Worm (Caenorhabditis elegans) whole organism, young adult: ENCODE results near the gene fbxb-15.
"Not testable (repeated sequence)": the region's sequence is repeated elsewhere in the genome, so short reads cannot be mapped to it uniquely, and the experiment has no call there.

ENCODE experiments used
- B0035.1 ChIP-seq: sonication (generic microtip); optimal IDR thresholded peaks from 2 replicates; lab custom pipeline; 2016; ENCODE audit warnings: missing genetic modification characterization, mild to moderate bottlenecking, missing compliant biosample characterization, missing genotype, missing genetic modification reagents
- C06A6.2 ChIP-seq: fragments of 200-800 bp; sonication (Bioruptor generic); conservative IDR thresholded peaks from 2 replicates; pipeline ENCODE4 v1.3.6; 2022; ENCODE audit warnings: missing genetic modification characterization, missing compliant biosample characterization
- F37B4.10 ChIP-seq: fragments of 200-800 bp; sonication (Bioruptor generic); IDR thresholded peaks from 2 replicates; pipeline ENCODE4 v1.3.6; 2022; ENCODE audit warnings: missing genetic modification characterization, missing compliant biosample characterization
- F55B11.4 ChIP-seq: sonication (generic microtip); optimal IDR thresholded peaks from 2 replicates; lab custom pipeline; 2016; ENCODE audit warnings: missing compliant biosample characterization, missing genetic modification characterization, borderline replicate concordance; ENCODE audit not compliant: insufficient read depth
- F57A8.1 ChIP-seq: fragments of 200-800 bp; sonication (Bioruptor generic); optimal IDR thresholded peaks from 2 replicates; lab custom pipeline; 2018; ENCODE audit warnings: mild to moderate bottlenecking, missing genetic modification characterization, moderate library complexity, missing compliant biosample characterization
- K11D2.4 ChIP-seq: fragments of 200-800 bp; sonication (Bioruptor generic); IDR thresholded peaks from 2 replicates; pipeline ENCODE4 v1.3.6; 2022; ENCODE audit warnings: missing genetic modification reagents, missing genetic modification characterization, missing compliant biosample characterization
- T26A5.8 ChIP-seq: sonication (generic microtip); optimal IDR thresholded peaks from 2 replicates; lab custom pipeline; 2016; ENCODE audit warnings: missing genetic modification characterization, missing compliant biosample characterization
- Y53F4B.3 ChIP-seq: fragments of 200-800 bp; sonication (Bioruptor generic); IDR thresholded peaks from 2 replicates; pipeline ENCODE4 v1.3.6; 2022; ENCODE audit warnings: missing genetic modification reagents, missing genetic modification characterization, missing compliant biosample characterization
- aptf-2 ChIP-seq: fragments of 200-800 bp; sonication (Bioruptor generic); conservative IDR thresholded peaks from 2 replicates; pipeline ENCODE4 v1.3.6; 2022; ENCODE audit warnings: missing genetic modification reagents, missing genetic modification characterization, missing compliant biosample characterization
- attf-3 ChIP-seq: fragments of 200-800 bp; sonication (Bioruptor generic); conservative IDR thresholded peaks from 2 replicates; pipeline ENCODE4 v1.3.6; 2022; ENCODE audit warnings: missing genetic modification reagents, missing genetic modification characterization, missing compliant biosample characterization
- bed-2 ChIP-seq: fragments of 200-800 bp; sonication (Bioruptor generic); IDR thresholded peaks from 2 replicates; pipeline ENCODE4 v1.3.6; 2022; ENCODE audit warnings: missing genetic modification reagents, missing genetic modification characterization, missing compliant biosample characterization
- cebp-2 ChIP-seq: fragments of 200-800 bp; sonication (Bioruptor generic); IDR thresholded peaks from 2 replicates; pipeline ENCODE4 v1.3.6; 2022; ENCODE audit warnings: missing genetic modification characterization, missing compliant biosample characterization
- ceh-100 ChIP-seq: fragments of 200-800 bp; sonication (Bioruptor generic); IDR thresholded peaks from 2 replicates; pipeline ENCODE4 v1.3.6; 2022; ENCODE audit warnings: missing genetic modification reagents, missing genetic modification characterization, missing compliant biosample characterization
- ceh-27 ChIP-seq: fragments of 200-800 bp; sonication (Bioruptor generic); optimal IDR thresholded peaks from 2 replicates; lab custom pipeline; 2018; ENCODE audit warnings: mild to moderate bottlenecking, missing genetic modification characterization, moderate library complexity, missing compliant biosample characterization
- chd-7 ChIP-seq: sonication (generic microtip); optimal IDR thresholded peaks from 2 replicates; lab custom pipeline; 2016; ENCODE audit warnings: mild to moderate bottlenecking, missing genetic modification characterization, moderate library complexity, missing compliant biosample characterization
- ets-4 ChIP-seq: fragments of 200-800 bp; sonication (Bioruptor generic); optimal IDR thresholded peaks from 2 replicates; lab custom pipeline; 2018; ENCODE audit warnings: mild to moderate bottlenecking, missing genetic modification characterization, missing compliant biosample characterization
- fkh-3 ChIP-seq: sonication (generic microtip); optimal IDR thresholded peaks from 2 replicates; lab custom pipeline; 2016; ENCODE audit warnings: mild to moderate bottlenecking, missing genetic modification characterization, missing compliant biosample characterization
- hrde-1 ChIP-seq: sonication (generic microtip); optimal IDR thresholded peaks from 2 replicates; lab custom pipeline; 2016; ENCODE audit warnings: missing genetic modification characterization, mild to moderate bottlenecking, missing compliant biosample characterization, moderate library complexity, missing genotype, missing genetic modification reagents, borderline replicate concordance
- let-526 ChIP-seq: fragments of 200-800 bp; sonication (Bioruptor generic); IDR thresholded peaks from 2 replicates; pipeline ENCODE4 v1.3.6; 2022; ENCODE audit warnings: missing genetic modification reagents, missing genetic modification characterization, missing compliant biosample characterization
- let-607 ChIP-seq, 2 experiments: fragments of 200-800 bp in 1 of 2; sonication (Bioruptor generic) in 1 of 2; sonication (generic microtip) in 1 of 2; optimal IDR thresholded peaks; 2 replicates each; lab custom pipeline; 2016 to 2018; ENCODE audit warnings: mild to moderate bottlenecking in 2 of 2, missing compliant biosample characterization in 2 of 2, missing genetic modification characterization in 2 of 2, moderate library complexity in 2 of 2, missing genotype in 1 of 2
- madf-8 ChIP-seq: fragments of 200-800 bp; sonication (Bioruptor generic); conservative IDR thresholded peaks from 2 replicates; pipeline ENCODE4 v1.3.6; 2022; ENCODE audit warnings: missing genetic modification reagents, missing genetic modification characterization, missing compliant biosample characterization
- mxl-1 ChIP-seq: sonication (generic microtip); optimal IDR thresholded peaks from 2 replicates; lab custom pipeline; 2016; ENCODE audit warnings: missing genetic modification characterization, missing compliant biosample characterization
- nhr-179 ChIP-seq: sonication (generic microtip); optimal IDR thresholded peaks from 2 replicates; lab custom pipeline; 2016; ENCODE audit warnings: mild to moderate bottlenecking, missing genetic modification characterization, missing compliant biosample characterization
- nhr-80 ChIP-seq: sonication (generic microtip); optimal IDR thresholded peaks from 2 replicates; lab custom pipeline; 2016; ENCODE audit warnings: missing genetic modification characterization, missing compliant biosample characterization
- snpc-4 ChIP-seq, 5 experiments: fragments of 150-350 bp in 1 of 5; sonication (generic microtip) in 4 of 5; optimal IDR thresholded peaks; 2 replicates each; lab custom pipeline; 2014 to 2018; ENCODE audit warnings: missing genetic modification characterization in 5 of 5, missing biosample characterization in 3 of 5, antibody characterized with exemption in 2 of 5, mild to moderate bottlenecking in 2 of 5, missing compliant biosample characterization in 2 of 5, missing genotype in 2 of 5, moderate library complexity in 2 of 5, missing genetic modification reagents in 1 of 5
- unc-130 ChIP-seq: sonication (generic microtip); optimal IDR thresholded peaks from 2 replicates; lab custom pipeline; 2016; ENCODE audit warnings: missing genetic modification reagents, missing genetic modification characterization, missing compliant biosample characterization
- xnd-1 ChIP-seq: sonication (generic microtip); optimal IDR thresholded peaks from 2 replicates; lab custom pipeline; 2016; ENCODE audit warnings: missing genotype, missing genetic modification reagents, missing genetic modification characterization, missing compliant biosample characterization
- ztf-26 ChIP-seq: sonication (generic microtip); optimal IDR thresholded peaks from 2 replicates; lab custom pipeline; 2017; ENCODE audit warnings: missing genetic modification characterization, missing compliant biosample characterization
- ztf-3 ChIP-seq: fragments of 200-800 bp; sonication (Bioruptor generic); optimal IDR thresholded peaks from 2 replicates; lab custom pipeline; 2018; ENCODE audit warnings: mild to moderate bottlenecking, missing genetic modification characterization, missing compliant biosample characterization

fbxb-15 gene

ce11 chrII:1640496-1640895, 12.8 kb downstream of the fbxb-15 start, which contains the start of gene srh-72:
TSS of gene srh-72 (minus strand) at chrII:1640596.
- TF ChIP-seq madf-8 (GFP tag; lab: Robert Waterston, UW): no peak
- TF ChIP-seq aptf-2 (GFP tag; lab: Robert Waterston, UW): no peak
- TF ChIP-seq let-526: no peak
- no peak for TF ChIP-seq chd-7
- TF ChIP-seq hrde-1 (tag; lab: Kevin White, UChicago): no peak
- no peak for TF ChIP-seq fkh-3 (tag; lab: Kevin White, UChicago)
- TF ChIP-seq K11D2.4 (GFP tag; lab: Robert Waterston, UW): no peak

DNA sequence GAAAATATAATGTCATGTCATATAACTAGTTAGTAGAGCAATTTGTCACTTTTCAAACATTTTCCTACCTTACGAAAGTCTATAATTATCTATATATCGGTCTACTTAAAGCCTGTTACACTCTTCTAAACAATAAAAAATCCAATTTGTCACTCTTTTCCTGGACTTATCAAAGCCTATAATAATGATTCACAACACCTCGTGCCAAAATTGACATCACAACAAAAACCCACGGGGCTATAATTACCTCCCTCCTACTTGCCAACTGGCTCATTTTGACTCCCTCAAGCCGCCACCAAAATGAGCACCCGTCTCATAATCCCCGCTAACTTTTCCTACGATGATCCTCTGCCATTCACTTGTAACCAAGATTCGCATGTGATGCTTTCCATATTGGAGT, 16.9 kb downstream of the fbxb-15 start, which contains the start of gene srg-20:
TSS of gene srg-20 (plus strand) at position 301 of the 400 bp plus-strand sequence.
- not testable (repeated sequence) for TF ChIP-seq F57A8.1 (GFP tag; lab: Kevin White, UChicago); F37B4.10 (GFP tag; lab: Robert Waterston, UW); ceh-100 (GFP tag; lab: Robert Waterston, UW)

- peak; percentile 9 for TF ChIP-seq nhr-80
- no peak for TF ChIP-seq mxl-1 (tag; lab: Kevin White, UChicago)
Observed at ce11 chrII:1635969-1636368, 17.3 kb downstream of the fbxb-15 start.

ce11 chrII:1633490-1633889, 19.8 kb downstream of the fbxb-15 start, which contains the start of gene C08E3.1:
TSS of gene C08E3.1 (plus strand) at chrII:1633790.
- TF ChIP-seq unc-130; ztf-26 (tag; lab: Kevin White, UChicago); ceh-27 (GFP tag; lab: Kevin White, UChicago): not testable (repeated sequence)

DNA sequence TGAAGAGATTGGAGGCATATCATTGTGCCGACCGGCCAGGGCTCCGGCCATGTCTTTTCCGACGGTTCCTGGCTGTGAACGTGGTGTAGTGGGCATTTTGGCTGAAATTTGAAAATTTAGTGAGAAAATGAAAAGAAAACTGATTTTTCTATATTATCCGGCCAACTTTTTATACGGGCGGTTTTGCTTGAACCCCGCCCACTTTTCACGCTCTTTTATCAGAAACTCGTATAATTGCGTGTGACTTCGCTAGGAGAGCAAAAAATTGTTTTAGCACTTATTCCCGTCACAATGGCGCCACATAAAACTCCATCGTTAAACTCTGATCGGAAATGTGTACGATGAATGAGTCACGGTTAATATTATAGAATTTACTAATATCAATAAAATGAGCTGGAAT, 21.1 kb downstream of the fbxb-15 start, which contains the start of gene C08E3.13:
TSS of gene C08E3.13 (minus strand) at position 101 of the 400 bp plus-strand sequence.
- not testable (repeated sequence) for TF ChIP-seq nhr-179 (tag; lab: Kevin White, UChicago); xnd-1 (tag; lab: Kevin White, UChicago); K11D2.4 (GFP tag; lab: Robert Waterston, UW)

ce11 chrII:1627783-1628182, 25.5 kb downstream of the fbxb-15 start, which contains the start of gene C08E3.15:
TSS of gene C08E3.15 (minus strand) at chrII:1627883.
- not testable (repeated sequence) for TF ChIP-seq snpc-4 (GFP tag; optimal IDR thresholded peaks at IDR 0.05; lab: Kevin White, UChicago); snpc-4 (tag; optimal IDR thresholded peaks at IDR 0.05; lab: Kevin White, UChicago); Y53F4B.3; cebp-2 (GFP tag; lab: Robert Waterston, UW)

- no peak for TF ChIP-seq ztf-3
- no peak for TF ChIP-seq Y53F4B.3
- no peak for TF ChIP-seq F55B11.4
- no peak for TF ChIP-seq C06A6.2 (GFP tag; lab: Robert Waterston, UW)
- TF ChIP-seq aptf-2 (GFP tag; lab: Robert Waterston, UW): no peak
- no peak for TF ChIP-seq let-607 (tag; optimal IDR thresholded peaks at IDR 0.05; lab: Kevin White, UChicago)
- no peak for TF ChIP-seq ets-4 (GFP tag; lab: Kevin White, UChicago)
- no peak for TF ChIP-seq F57A8.1 (GFP tag; lab: Kevin White, UChicago)
- TF ChIP-seq cebp-2 (GFP tag; lab: Robert Waterston, UW): no peak
- TF ChIP-seq let-526: no peak
- no peak for TF ChIP-seq T26A5.8 (tag; lab: Kevin White, UChicago)
- TF ChIP-seq bed-2 (GFP tag; lab: Robert Waterston, UW): no peak
- TF ChIP-seq attf-3 (GFP tag; lab: Robert Waterston, UW): no peak
- no peak for TF ChIP-seq B0035.1 (tag; lab: Kevin White, UChicago)
- TF ChIP-seq nhr-179 (tag; lab: Kevin White, UChicago): no peak
Observed at ce11 chrII:1625666-1626065, 27.6 kb downstream of the fbxb-15 start, which contains the start of gene C08E3.14. TSS of gene C08E3.14 (plus strand) at chrII:1625966.
